Fruit fly (Drosophila melanogaster) whole organism, prepupa: ENCODE data around the gene CG14683.
A peak's percentile ranks its signal among the peaks of the same experiment; 100 is the strongest.

Experiments
- CG10631 ChIP-seq: fragments of 200-800 bp; sonication (Bioruptor generic); optimal IDR thresholded peaks from 2 replicates; lab custom pipeline; 2016; ENCODE audit warnings: missing biosample characterization, missing genetic modification characterization
- CG10669 ChIP-seq: fragments of 200-800 bp; sonication (Bioruptor generic); optimal IDR thresholded peaks from 3 replicates; lab custom pipeline; 2018; ENCODE audit warnings: missing biosample characterization, mild to moderate bottlenecking, missing genetic modification characterization, moderate library complexity
- CG11762 ChIP-seq: fragments of 200-800 bp; sonication (Bioruptor generic); optimal IDR thresholded peaks from 3 replicates; lab custom pipeline; 2016; ENCODE audit warnings: missing biosample characterization, missing genetic modification characterization; ENCODE audit not compliant: insufficient read depth
- CG15336 ChIP-seq: fragments of 200-800 bp; sonication (Bioruptor generic); IDR thresholded peaks from 2 replicates; pipeline ENCODE4 v1.3.6; 2022; ENCODE audit warnings: missing biosample characterization, missing genetic modification characterization
- CG1621 ChIP-seq: fragments of 200-800 bp; sonication (Bioruptor generic); optimal IDR thresholded peaks from 3 replicates; lab custom pipeline; 2018; ENCODE audit warnings: missing biosample characterization, mild to moderate bottlenecking, missing genetic modification characterization
- CG16779 ChIP-seq: fragments of 200-800 bp; sonication (Bioruptor generic); optimal IDR thresholded peaks from 3 replicates; lab custom pipeline; 2017; ENCODE audit warnings: missing biosample characterization, mild to moderate bottlenecking, missing genetic modification characterization
- CG3032 ChIP-seq: fragments of 200-800 bp; optimal IDR thresholded peaks from 2 replicates; lab custom pipeline; 2019; ENCODE audit warnings: missing biosample characterization, mild to moderate bottlenecking, missing genetic modification characterization, moderate library complexity
- CG31627 ChIP-seq: fragments of 200-800 bp; sonication (Bioruptor generic); optimal IDR thresholded peaks from 3 replicates; lab custom pipeline; 2016; ENCODE audit warnings: missing biosample characterization, missing genetic modification characterization
- CG32006 ChIP-seq: fragments of 200-800 bp; sonication (Bioruptor generic); optimal IDR thresholded peaks from 3 replicates; lab custom pipeline; 2017; ENCODE audit warnings: missing biosample characterization, mild to moderate bottlenecking, missing genetic modification characterization
- CG34406 ChIP-seq: fragments of 200-800 bp; sonication (Bioruptor generic); optimal IDR thresholded peaks from 3 replicates; lab custom pipeline; 2016; ENCODE audit warnings: missing biosample characterization, missing genetic modification characterization
- CG3919 ChIP-seq: fragments of 200-800 bp; sonication (Bioruptor generic); optimal IDR thresholded peaks from 3 replicates; lab custom pipeline; 2016; ENCODE audit warnings: missing biosample characterization, missing genetic modification characterization
- CG4318 ChIP-seq: fragments of 200-800 bp; sonication (Bioruptor generic); optimal IDR thresholded peaks from 3 replicates; lab custom pipeline; 2017; ENCODE audit warnings: missing biosample characterization, mild to moderate bottlenecking, missing genetic modification characterization
- CG6163 ChIP-seq: fragments of 200-800 bp; sonication (Bioruptor generic); IDR thresholded peaks from 3 replicates; pipeline ENCODE4 v1.3.6; 2022; ENCODE audit warnings: missing biosample characterization, missing genetic modification characterization
- CG6276 ChIP-seq: fragments of 200-800 bp; sonication (Bioruptor generic); optimal IDR thresholded peaks from 2 replicates; lab custom pipeline; 2017; ENCODE audit warnings: missing biosample characterization, mild to moderate bottlenecking, missing genetic modification characterization
- CG6792 ChIP-seq: fragments of 200-800 bp; sonication (Bioruptor generic); optimal IDR thresholded peaks from 3 replicates; lab custom pipeline; 2016; ENCODE audit warnings: missing biosample characterization, missing genetic modification characterization
- CG6854 ChIP-seq: fragments of 200-800 bp; sonication (Bioruptor generic); optimal IDR thresholded peaks from 2 replicates; lab custom pipeline; 2017; ENCODE audit warnings: missing biosample characterization, mild to moderate bottlenecking, missing genetic modification characterization
- CG7368 ChIP-seq: fragments of 200-800 bp; sonication (Bioruptor generic); optimal IDR thresholded peaks from 3 replicates; lab custom pipeline; 2016; ENCODE audit warnings: missing biosample characterization, missing genetic modification characterization
- CG8119 ChIP-seq: fragments of 200-800 bp; sonication (Bioruptor generic); IDR thresholded peaks from 3 replicates; pipeline ENCODE4 v1.3.6; 2022; ENCODE audit warnings: missing biosample characterization, missing genetic modification characterization
- CG8632 ChIP-seq: fragments of 200-800 bp; sonication (Bioruptor generic); optimal IDR thresholded peaks from 3 replicates; lab custom pipeline; 2016; ENCODE audit warnings: missing biosample characterization, missing genetic modification characterization
- Eip75B ChIP-seq: fragments of 200-800 bp; sonication (Bioruptor generic); optimal IDR thresholded peaks from 3 replicates; lab custom pipeline; 2016; ENCODE audit warnings: missing biosample characterization, missing genetic modification characterization
- Eip78C ChIP-seq: fragments of 200-800 bp; sonication (Bioruptor generic); peaks from one replicate; lab custom pipeline; 2016; ENCODE audit warnings: missing biosample characterization, missing genetic modification characterization
- Eip93F ChIP-seq: fragments of 200-800 bp; sonication (Bioruptor generic); optimal IDR thresholded peaks from 2 replicates; lab custom pipeline; 2016; ENCODE audit warnings: missing biosample characterization, mild to moderate bottlenecking, missing genetic modification characterization
- Ets96B ChIP-seq: fragments of 200-800 bp; optimal IDR thresholded peaks from 2 replicates; lab custom pipeline; 2019; ENCODE audit warnings: missing biosample characterization, mild to moderate bottlenecking, missing genetic modification characterization, moderate library complexity
- Gug ChIP-seq: fragments of 200-800 bp; sonication (Bioruptor generic); IDR thresholded peaks from 2 replicates; pipeline ENCODE4 v1.3.6; 2022; ENCODE audit warnings: missing biosample characterization, missing genetic modification characterization
- Hr38 ChIP-seq: sonication (Bioruptor generic); optimal IDR thresholded peaks from 2 replicates; lab custom pipeline; 2016; ENCODE audit warnings: missing biosample characterization, missing genetic modification characterization
- Hr4 ChIP-seq: fragments of 200-800 bp; sonication (Bioruptor generic); optimal IDR thresholded peaks from 3 replicates; lab custom pipeline; 2016; ENCODE audit warnings: missing biosample characterization, missing genetic modification characterization
- Met ChIP-seq: fragments of 200-800 bp; sonication (Bioruptor generic); optimal IDR thresholded peaks from 3 replicates; lab custom pipeline; 2016; ENCODE audit warnings: missing biosample characterization, missing genetic modification characterization
- Sox102F ChIP-seq: fragments of 200-800 bp; sonication (Bioruptor generic); optimal IDR thresholded peaks from 2 replicates; lab custom pipeline; 2016; ENCODE audit warnings: missing biosample characterization, mild to moderate bottlenecking, missing genetic modification characterization
- Sox14 ChIP-seq: fragments of 200-800 bp; sonication (Bioruptor generic); optimal IDR thresholded peaks from 3 replicates; lab custom pipeline; 2016; ENCODE audit warnings: missing biosample characterization, missing genetic modification characterization
- achi ChIP-seq: fragments of 200-800 bp; sonication (Bioruptor generic); optimal IDR thresholded peaks from 3 replicates; lab custom pipeline; 2016; ENCODE audit warnings: missing biosample characterization, missing genetic modification characterization
- acj6 ChIP-seq: fragments of 200-800 bp; sonication (Bioruptor generic); optimal IDR thresholded peaks from 3 replicates; lab custom pipeline; 2016; ENCODE audit warnings: missing biosample characterization, missing genetic modification characterization
- eg ChIP-seq: fragments of 200-800 bp; sonication (Bioruptor generic); IDR thresholded peaks from 3 replicates; pipeline ENCODE4 v1.3.6; 2022; ENCODE audit warnings: missing biosample characterization, missing genetic modification characterization
- esn ChIP-seq: fragments of 200-800 bp; sonication (Bioruptor generic); optimal IDR thresholded peaks from 2 replicates; lab custom pipeline; 2016; ENCODE audit warnings: missing biosample characterization, mild to moderate bottlenecking, missing genetic modification characterization, moderate library complexity
- fd59A ChIP-seq: fragments of 200-800 bp; sonication (Bioruptor generic); optimal IDR thresholded peaks from 2 replicates; lab custom pipeline; 2017; ENCODE audit warnings: missing biosample characterization, mild to moderate bottlenecking, missing genetic modification characterization, missing genetic modification reagents
- fkh ChIP-seq: fragments of 200-800 bp; sonication (Bioruptor generic); optimal IDR thresholded peaks from 3 replicates; lab custom pipeline; 2017; ENCODE audit warnings: missing biosample characterization, mild to moderate bottlenecking, missing genetic modification characterization, moderate library complexity
- net ChIP-seq: fragments of 200-800 bp; sonication (Bioruptor generic); optimal IDR thresholded peaks from 3 replicates; lab custom pipeline; 2016; ENCODE audit warnings: missing biosample characterization, missing genetic modification characterization
- pdm3 ChIP-seq: fragments of 200-800 bp; sonication (Bioruptor generic); optimal IDR thresholded peaks from 3 replicates; lab custom pipeline; 2016; ENCODE audit warnings: missing biosample characterization, missing genetic modification characterization
- salr ChIP-seq, 2 experiments: fragments of 200-800 bp; sonication (Bioruptor generic); optimal IDR thresholded peaks; 3 replicates each; lab custom pipeline; 2016 to 2018; ENCODE audit warnings: missing biosample characterization in 2 of 2, missing genetic modification characterization in 2 of 2, mild to moderate bottlenecking in 1 of 2
- spab ChIP-seq: fragments of 200-800 bp; sonication (Bioruptor generic); optimal IDR thresholded peaks from 2 replicates; lab custom pipeline; 2017; ENCODE audit warnings: missing biosample characterization, mild to moderate bottlenecking, missing genetic modification characterization, missing genetic modification reagents
- ss ChIP-seq, 2 experiments: fragments of 200-800 bp; sonication (Bioruptor generic); optimal IDR thresholded peaks; 2 replicates in 1 of 2; 3 replicates in 1 of 2; lab custom pipeline; 2017 to 2018; ENCODE audit warnings: mild to moderate bottlenecking in 2 of 2, missing biosample characterization in 2 of 2, missing genetic modification characterization in 2 of 2, moderate library complexity in 1 of 2
- svp ChIP-seq: fragments of 200-800 bp; sonication (Bioruptor generic); peaks from one replicate; lab custom pipeline; 2016; ENCODE audit warnings: missing biosample characterization, missing genetic modification characterization
- vri ChIP-seq: fragments of 200-800 bp; sonication (Bioruptor generic); optimal IDR thresholded peaks from 3 replicates; lab custom pipeline; 2016; ENCODE audit warnings: missing biosample characterization, mild to moderate bottlenecking, missing genetic modification characterization

CG14683 gene

dm6 chr3R:10648556-10649181 is 47.8 kb upstream of the CG14683 start (continued):
- TF ChIP-seq Sox102F (GFP tag; lab: Kevin White, UChicago) (peak; percentile 36), vri (GFP tag; lab: Kevin White, UChicago) (no peak), net (GFP tag; lab: Kevin White, UChicago) (no peak), Ets96B (tag; lab: Kevin White, UChicago) (no peak), CG15336 (GFP tag; lab: Robert Waterston, UW) (no peak), Sox14 (GFP tag; lab: Kevin White, UChicago) (no peak), Hr38 (GFP tag; lab: Kevin White, UChicago) (no peak), CG32006 (GFP tag; lab: Kevin White, UChicago) (peak; percentile 40), ss (GFP tag; optimal IDR thresholded peaks at IDR 0.05; lab: Kevin White, UChicago) (no peak), CG16779 (tag; lab: Kevin White, UChicago) (no peak), CG6163 (GFP tag; lab: Robert Waterston, UW) (no peak), fkh (GFP tag; lab: Kevin White, UChicago) (no peak), CG6854 (no peak), spab (GFP tag; lab: Kevin White, UChicago) (no peak), CG8632 (GFP tag; lab: Kevin White, UChicago) (no peak), Eip75B (GFP tag; lab: Kevin White, UChicago) (no peak), Eip93F (GFP tag; lab: Kevin White, UChicago) (no peak), acj6 (GFP tag; lab: Kevin White, UChicago) (no peak), CG1621 (tag; lab: Kevin White, UChicago) (no peak), CG31627 (peak; percentile 41), salr (GFP tag; optimal IDR thresholded peaks at IDR 0.05; lab: Kevin White, UChicago) (no peak), CG10669 (GFP tag; lab: Kevin White, UChicago) (no peak), CG10631 (GFP tag; lab: Kevin White, UChicago) (peak; percentile 13), CG6792 (no peak), Gug (GFP tag; lab: Robert Waterston, UW) (no peak), CG3919 (no peak), CG8119 (GFP tag; lab: Robert Waterston, UW) (no peak), CG4318 (GFP tag; lab: Kevin White, UChicago) (no peak)

- TF ChIP-seq Ets96B (tag; lab: Kevin White, UChicago) = peak; percentile 17
- TF ChIP-seq svp = peak; percentile 65
- no peak for TF ChIP-seq CG11762 (GFP tag; lab: Kevin White, UChicago)
- TF ChIP-seq CG34406 (GFP tag; lab: Kevin White, UChicago) = no peak
- peak; percentile 56 for TF ChIP-seq Eip78C (GFP tag; lab: Kevin White, UChicago)
- TF ChIP-seq eg (GFP tag; lab: Robert Waterston, UW) = no peak
- peak; percentile 18 for TF ChIP-seq CG10631 (GFP tag; lab: Kevin White, UChicago)
- peak; percentile 14 for TF ChIP-seq fd59A (GFP tag; lab: Kevin White, UChicago)
- peak in 1 of 2 experiments; percentile 7 for TF ChIP-seq ss (GFP tag; optimal IDR thresholded peaks at IDR 0.05; lab: Kevin White, UChicago)
- peak; percentile 2 for TF ChIP-seq CG3032 (tag; lab: Kevin White, UChicago)
- TF ChIP-seq vri (GFP tag; lab: Kevin White, UChicago) = no peak
- TF ChIP-seq CG3919 = peak; percentile 11
- TF ChIP-seq Met (GFP tag; lab: Kevin White, UChicago) = peak; percentile 13
Measured at dm6 chr3R:10650641-10651318, 45.7 kb upstream of the CG14683 start.

- peak; percentile 36 for TF ChIP-seq Hr4
- TF ChIP-seq pdm3 (GFP tag; lab: Kevin White, UChicago) = no peak
- TF ChIP-seq CG10669 (GFP tag; lab: Kevin White, UChicago) = no peak
- peak; percentile 40 for TF ChIP-seq CG6276 (GFP tag; lab: Kevin White, UChicago)
- TF ChIP-seq CG32006 (GFP tag; lab: Kevin White, UChicago) = peak; percentile 71
- no peak for TF ChIP-seq Sox102F (GFP tag; lab: Kevin White, UChicago)
- TF ChIP-seq salr (GFP tag; optimal IDR thresholded peaks at IDR 0.05; lab: Kevin White, UChicago) = peak in 1 of 2 experiments; percentile 3
- TF ChIP-seq Eip78C (GFP tag; lab: Kevin White, UChicago) = peak; percentile 52
- TF ChIP-seq achi (GFP tag; lab: Kevin White, UChicago) = peak; percentile 13
- peak; percentile 58; the same call in 1 of the 2 replicates for TF ChIP-seq CG15336 (GFP tag; lab: Robert Waterston, UW)
- TF ChIP-seq CG16779 (tag; lab: Kevin White, UChicago) = no peak
- TF ChIP-seq CG7368 (GFP tag; lab: Kevin White, UChicago) = no peak
- peak; percentile 20 for TF ChIP-seq CG4318 (GFP tag; lab: Kevin White, UChicago)
- TF ChIP-seq esn (GFP tag; lab: Kevin White, UChicago) = no peak
- TF ChIP-seq CG8119 (GFP tag; lab: Robert Waterston, UW) = peak; percentile 45; the same call in 1 of the 3 replicates
Measured at dm6 chr3R:10654642-10655041, 41.8 kb upstream of the CG14683 start.
